Fruit fly (Drosophila melanogaster): ENCODE data around the gene mura.

Gene mura

dm6 chr3R:9551013-9551658 lies 470 bp downstream of the mura start (continued):
- TF ChIP-seq CG12155 (GFP tag; optimal IDR thresholded peaks at IDR 0.05) = no peak
- no peak for TF ChIP-seq twi (tag; optimal IDR thresholded peaks at IDR 0.05)
- TF ChIP-seq HmgD (GFP tag; optimal IDR thresholded peaks at IDR 0.05) = peak; percentile 83
- TF ChIP-seq Ada2b (GFP tag; IDR thresholded peaks at IDR 0.05) = no peak
- no peak for TF ChIP-seq jing (GFP tag; optimal IDR thresholded peaks at IDR 0.05)
- peak; percentile 32 for TF ChIP-seq disco-r (GFP tag; optimal IDR thresholded peaks at IDR 0.05)
- no peak for TF ChIP-seq gsb-n (tag; optimal IDR thresholded peaks at IDR 0.05)
- no peak for TF ChIP-seq NK7.1 (GFP tag; optimal IDR thresholded peaks at IDR 0.05)
- no peak for TF ChIP-seq CG11093 (GFP tag; IDR thresholded peaks at IDR 0.05)
- peak; percentile 17 for TF ChIP-seq fu2 (GFP tag; optimal IDR thresholded peaks at IDR 0.05)
- TF ChIP-seq pho (GFP tag; optimal IDR thresholded peaks at IDR 0.05) = no peak
- no peak for TF ChIP-seq Gug (GFP tag; IDR thresholded peaks at IDR 0.05)
- TF ChIP-seq CG7786 (GFP tag; optimal IDR thresholded peaks at IDR 0.05) = no peak
- peak; percentile 5 for TF ChIP-seq CG6654 (GFP tag; optimal IDR thresholded peaks at IDR 0.05)
- TF ChIP-seq CG14710 (tag; optimal IDR thresholded peaks at IDR 0.05) = no peak
- TF ChIP-seq rib (GFP tag; IDR thresholded peaks at IDR 0.05) = no peak
- no peak for TF ChIP-seq CG2202 (tag; optimal IDR thresholded peaks at IDR 0.05)
- no peak for TF ChIP-seq Lim3 (GFP tag; IDR thresholded peaks at IDR 0.05)
- TF ChIP-seq dimm (GFP tag; IDR thresholded peaks at IDR 0.05) = no peak
- TF ChIP-seq Gsc (GFP tag; IDR thresholded peaks at IDR 0.05) = no peak
- TF ChIP-seq tgo (GFP tag; IDR thresholded peaks at IDR 0.05) = no peak
- TF ChIP-seq Vsx1 (GFP tag; optimal IDR thresholded peaks at IDR 0.05) = peak; percentile 24
- no peak for TF ChIP-seq CG10147 (GFP tag; optimal IDR thresholded peaks at IDR 0.05)
- TF ChIP-seq CG34376 (GFP tag; optimal IDR thresholded peaks at IDR 0.05) = peak; percentile 96
- TF ChIP-seq CG2116 (GFP tag; optimal IDR thresholded peaks at IDR 0.05) = no peak
- peak; percentile 56 for TF ChIP-seq Hand (GFP tag; optimal IDR thresholded peaks at IDR 0.05)
- TF ChIP-seq CG9797 (GFP tag; optimal IDR thresholded peaks at IDR 0.05) = no peak
- no peak for TF ChIP-seq Taf1 (GFP tag; IDR thresholded peaks at IDR 0.05)
- TF ChIP-seq fd96Cb (tag; optimal IDR thresholded peaks at IDR 0.05) = no peak
- TF ChIP-seq B-H1 (GFP tag; IDR thresholded peaks at IDR 0.05) = no peak
- no peak for TF ChIP-seq CG10959 (GFP tag; IDR thresholded peaks at IDR 0.05)
- TF ChIP-seq Bdp1 (GFP tag; optimal IDR thresholded peaks at IDR 0.05) = peak; percentile 27
- TF ChIP-seq CG18262 (tag; optimal IDR thresholded peaks at IDR 0.05) = no peak
- TF ChIP-seq chn (GFP tag; optimal IDR thresholded peaks at IDR 0.05) = peak; percentile 76
- no peak for TF ChIP-seq Optix (GFP tag; IDR thresholded peaks at IDR 0.05)
- TF ChIP-seq chm (GFP tag; IDR thresholded peaks at IDR 0.05) = no peak
- TF ChIP-seq Doc3 (GFP tag; IDR thresholded peaks at IDR 0.05; ENCODE audit: partially characterized antibody) = no peak
- no peak for TF ChIP-seq Doc2 (GFP tag; IDR thresholded peaks at IDR 0.05)
- no peak for TF ChIP-seq pum (GFP tag; optimal IDR thresholded peaks at IDR 0.05)
- TF ChIP-seq CG8765 (GFP tag; IDR thresholded peaks at IDR 0.05) = no peak
- TF ChIP-seq Blimp-1 (GFP tag; optimal IDR thresholded peaks at IDR 0.05) = no peak
- TF ChIP-seq Kr (GFP tag; optimal IDR thresholded peaks at IDR 0.05) = no peak
- TF ChIP-seq cwo (GFP tag; optimal IDR thresholded peaks at IDR 0.05) = peak; percentile 13
- no peak for TF ChIP-seq CG14014 (GFP tag; IDR thresholded peaks at IDR 0.05)
- no peak for TF ChIP-seq CG10654 (GFP tag; optimal IDR thresholded peaks at IDR 0.05)
- no peak for TF ChIP-seq E2f2 (GFP tag; IDR thresholded peaks at IDR 0.05)
- no peak for TF ChIP-seq Usf (GFP tag; optimal IDR thresholded peaks at IDR 0.05)
- peak; percentile 71 for TF ChIP-seq CG6854 (GFP tag; optimal IDR thresholded peaks at IDR 0.05)
- TF ChIP-seq CG43689 (GFP tag; IDR thresholded peaks at IDR 0.05) = no peak
- TF ChIP-seq NFAT (GFP tag; IDR thresholded peaks at IDR 0.05) = no peak
- peak; percentile 98 for TF ChIP-seq onecut (GFP tag; IDR thresholded peaks at IDR 0.05)
- TF ChIP-seq Trl (optimal IDR thresholded peaks at IDR 0.05) = peak; percentile 93 to 95
- TF ChIP-seq Trl (GFP tag; optimal IDR thresholded peaks at IDR 0.05) = peak; percentile 65
